Worm (Caenorhabditis elegans) whole organism, midembryonic: ENCODE measurements around the gene Y94H6A.12.

Experiments
- klf-2 ChIP-seq: fragments of 200-800 bp; sonication (Bioruptor generic); conservative IDR thresholded peaks from 2 replicates; pipeline ENCODE4 v1.3.6; 2022; ENCODE audit warnings: missing genetic modification reagents, missing genetic modification characterization, missing compliant biosample characterization
- ztf-29 ChIP-seq: fragments of 200-800 bp; sonication (Bioruptor generic); IDR thresholded peaks from 2 replicates; pipeline ENCODE4 v1.3.6; 2022; ENCODE audit warnings: missing genetic modification reagents, missing genetic modification characterization, missing compliant biosample characterization

ce11 chrIV:2680281-2680680, 32.6 kb downstream of the Y94H6A.12 start:
- TF ChIP-seq klf-2 (no peak), ztf-29 (GFP tag; lab: Robert Waterston, UW) (no peak)
